Fruit fly (Drosophila melanogaster): ENCODE measurements around the gene RfC38.

Gene RfC38

dm6 chr2L:11130151-11131008, at the start of gene RfC38, which contains the start of gene CG4751:
Gene RfC38, minus strand, starts transcription at chr2L:11130645.
Gene CG4751, plus strand, starts transcription at chr2L:11130737.
- TF ChIP-seq CG7839 (tag; optimal IDR thresholded peaks at IDR 0.05) (no peak), pan (optimal IDR thresholded peaks at IDR 0.05) (no peak), pan (GFP tag; optimal IDR thresholded peaks at IDR 0.05 in 1 of 2, IDR thresholded peaks at IDR 0.05 in 1 of 2) (no peak), CG11247 (GFP tag; IDR thresholded peaks at IDR 0.05) (no peak), nom (GFP tag; optimal IDR thresholded peaks at IDR 0.05) (no peak), Opbp (GFP tag; IDR thresholded peaks at IDR 0.05; ENCODE audit: partially characterized antibody) (peak; percentile 43; the same call in 2 of the 3 replicates), CG15479 (GFP tag; optimal IDR thresholded peaks at IDR 0.05) (no peak), B-H2 (GFP tag; optimal IDR thresholded peaks at IDR 0.05) (no peak), zen (tag; optimal IDR thresholded peaks at IDR 0.05) (peak; percentile 73), ci (GFP tag; IDR thresholded peaks at IDR 0.05) (no peak), ato (GFP tag; IDR thresholded peaks at IDR 0.05; ENCODE audit: partially characterized antibody) (no peak), Hr51 (GFP tag; optimal IDR thresholded peaks at IDR 0.05) (no peak), CHES-1-like (GFP tag; optimal IDR thresholded peaks at IDR 0.05) (peak; percentile 46), ash1 (GFP tag; optimal IDR thresholded peaks at IDR 0.05) (no peak), Atf-2 (GFP tag; optimal IDR thresholded peaks at IDR 0.05) (no peak), lab (GFP tag; optimal IDR thresholded peaks at IDR 0.05) (no peak), CG7556 (GFP tag; optimal IDR thresholded peaks at IDR 0.05) (no peak), Myb (GFP tag; optimal IDR thresholded peaks at IDR 0.05) (peak; percentile 50), sc (optimal IDR thresholded peaks at IDR 0.05) (no peak), sc (GFP tag; optimal IDR thresholded peaks at IDR 0.05) (no peak), CG2116 (GFP tag; optimal IDR thresholded peaks at IDR 0.05) (peak; percentile 73), CG17568 (GFP tag; optimal IDR thresholded peaks at IDR 0.05) (no peak), CG11696 (GFP tag; IDR thresholded peaks at IDR 0.05) (no peak), Ptx1 (GFP tag; IDR thresholded peaks at IDR 0.05) (no peak), Fer2 (tag; optimal IDR thresholded peaks at IDR 0.05) (no peak), ham (GFP tag; IDR thresholded peaks at IDR 0.05) (no peak), CG4854 (GFP tag; optimal IDR thresholded peaks at IDR 0.05) (no peak), CG10267 (tag; optimal IDR thresholded peaks at IDR 0.05) (peak; percentile 56), H2.0 (GFP tag; IDR thresholded peaks at IDR 0.05) (no peak), CG7963 (GFP tag; IDR thresholded peaks at IDR 0.05; ENCODE audit: partially characterized antibody) (0 out of 3 replicates have a peak, but pooled peaks have one; percentile 35), cato (GFP tag; optimal IDR thresholded peaks at IDR 0.05; ENCODE audit: borderline replicate concordance) (no peak), nau (GFP tag; optimal IDR thresholded peaks at IDR 0.05) (no peak), Dref (GFP tag; IDR thresholded peaks at IDR 0.05) (peak; percentile 75), jumu (GFP tag; optimal IDR thresholded peaks at IDR 0.05) (no peak), tin (GFP tag; optimal IDR thresholded peaks at IDR 0.05) (no peak), CG11398 (GFP tag; optimal IDR thresholded peaks at IDR 0.05) (no peak), CG8924 (tag; optimal IDR thresholded peaks at IDR 0.05) (peak; percentile 1), Hmr (GFP tag; optimal IDR thresholded peaks at IDR 0.05) (no peak), abd-A (tag; optimal IDR thresholded peaks at IDR 0.05) (no peak), B-H1 (GFP tag; IDR thresholded peaks at IDR 0.05) (no peak), org-1 (GFP tag; optimal IDR thresholded peaks at IDR 0.05) (no peak), slbo (GFP tag; IDR thresholded peaks at IDR 0.05) (0 out of 2 replicates have a peak, but pooled peaks have one; percentile 6), CG12155 (GFP tag; optimal IDR thresholded peaks at IDR 0.05) (no peak), CG18764 (GFP tag; optimal IDR thresholded peaks at IDR 0.05) (no peak), CG33213 (GFP tag; optimal IDR thresholded peaks at IDR 0.05) (no peak), CG32532 (GFP tag; IDR thresholded peaks at IDR 0.05) (no peak), gce (GFP tag; IDR thresholded peaks at IDR 0.05) (no peak), CG8388 (GFP tag; optimal IDR thresholded peaks at IDR 0.05) (no peak), inv (GFP tag; IDR thresholded peaks at IDR 0.05; ENCODE audit: partially characterized antibody) (peak; percentile 50; the same call in 1 of the 2 replicates)
